Fruit fly (Drosophila melanogaster) whole organism, adult: ENCODE results near the gene nerfin-1.

Experiments
- CG12768 ChIP-seq: fragments of 200-800 bp; sonication (Bioruptor generic); optimal IDR thresholded peaks from 2 replicates; lab custom pipeline; 2017; ENCODE audit warnings: missing biosample characterization, missing genetic modification characterization, mild to moderate bottlenecking, moderate library complexity, missing genetic modification reagents
- CG14711 ChIP-seq: fragments of 200-800 bp; sonication (Bioruptor generic); optimal IDR thresholded peaks from 2 replicates; lab custom pipeline; 2018; ENCODE audit warnings: missing biosample characterization, mild to moderate bottlenecking, missing genetic modification characterization, moderate library complexity
- CG1620 ChIP-seq: fragments of 200-800 bp; sonication (Bioruptor generic); optimal IDR thresholded peaks from 2 replicates; lab custom pipeline; 2016; ENCODE audit warnings: missing biosample characterization, missing genetic modification characterization
- CG33017 ChIP-seq: fragments of 200-800 bp; sonication (Bioruptor generic); optimal IDR thresholded peaks from 2 replicates; lab custom pipeline; 2018; ENCODE audit warnings: missing biosample characterization, mild to moderate bottlenecking, missing genetic modification characterization, moderate library complexity
- CG5204 ChIP-seq: fragments of 200-800 bp; sonication (Bioruptor generic); optimal IDR thresholded peaks from 2 replicates; lab custom pipeline; 2016; ENCODE audit warnings: missing biosample characterization, missing genetic modification characterization
- CG7045 ChIP-seq: fragments of 200-800 bp; sonication (Bioruptor generic); optimal IDR thresholded peaks from 2 replicates; lab custom pipeline; 2017; ENCODE audit warnings: missing biosample characterization, mild to moderate bottlenecking, missing genetic modification characterization
- Clk ChIP-seq: fragments of 200-800 bp; sonication (Bioruptor generic); optimal IDR thresholded peaks from 2 replicates; lab custom pipeline; 2017; ENCODE audit warnings: missing biosample characterization, missing genetic modification characterization
- Hr96 ChIP-seq: fragments of 200-800 bp; sonication (Bioruptor generic); optimal IDR thresholded peaks from 2 replicates; lab custom pipeline; 2016; ENCODE audit warnings: missing biosample characterization, missing genetic modification characterization
- Mnt ChIP-seq: fragments of 200-800 bp; sonication (Bioruptor generic); optimal IDR thresholded peaks from 2 replicates; lab custom pipeline; 2016; ENCODE audit warnings: missing biosample characterization, mild to moderate bottlenecking, missing genetic modification characterization
- bab1 ChIP-seq: fragments of 200-800 bp; sonication (Bioruptor generic); optimal IDR thresholded peaks from 3 replicates; lab custom pipeline; 2019; ENCODE audit warnings: missing biosample characterization, mild to moderate bottlenecking, missing genetic modification characterization, moderate library complexity
- cic ChIP-seq: fragments of 200-800 bp; sonication (Bioruptor generic); optimal IDR thresholded peaks from 2 replicates; lab custom pipeline; 2017; ENCODE audit warnings: missing biosample characterization, mild to moderate bottlenecking, missing genetic modification characterization, moderate library complexity
- kay ChIP-seq: fragments of 200-800 bp; sonication (Bioruptor generic); peaks from one replicate; lab custom pipeline; 2016; ENCODE audit warnings: missing biosample characterization, missing genetic modification characterization, borderline replicate concordance
- ovo ChIP-seq: fragments of 200-800 bp; sonication (Bioruptor generic); optimal IDR thresholded peaks from 2 replicates; lab custom pipeline; 2016; ENCODE audit warnings: missing biosample characterization, missing genetic modification characterization

dm6 chr3L:884239-884638, 24.7 kb upstream of the nerfin-1 start:
- no peak for TF ChIP-seq cic (GFP tag; lab: Kevin White, UChicago)
- TF ChIP-seq CG1620 (GFP tag; lab: Kevin White, UChicago), result no peak
- no peak for TF ChIP-seq CG14711 (tag; lab: Kevin White, UChicago)
- no peak for TF ChIP-seq ovo
- no peak for TF ChIP-seq bab1 (GFP tag; lab: Kevin White, UChicago)
- no peak for TF ChIP-seq Clk
- TF ChIP-seq Hr96 (GFP tag; lab: Kevin White, UChicago), result no peak
- no peak for TF ChIP-seq kay (GFP tag; lab: Kevin White, UChicago)
- no peak for TF ChIP-seq CG12768 (GFP tag; lab: Kevin White, UChicago)
- no peak for TF ChIP-seq Mnt (GFP tag; lab: Kevin White, UChicago)
- no peak for TF ChIP-seq CG33017 (tag; lab: Kevin White, UChicago)
- no peak for TF ChIP-seq CG7045 (GFP tag; lab: Kevin White, UChicago)
- no peak for TF ChIP-seq CG5204 (GFP tag; lab: Kevin White, UChicago)
